Worm (Caenorhabditis elegans): ENCODE measurements around the gene nucb-1.
A peak's percentile ranks its signal among the peaks of the same experiment; 100 is the strongest.

nucb-1 gene

DNA sequence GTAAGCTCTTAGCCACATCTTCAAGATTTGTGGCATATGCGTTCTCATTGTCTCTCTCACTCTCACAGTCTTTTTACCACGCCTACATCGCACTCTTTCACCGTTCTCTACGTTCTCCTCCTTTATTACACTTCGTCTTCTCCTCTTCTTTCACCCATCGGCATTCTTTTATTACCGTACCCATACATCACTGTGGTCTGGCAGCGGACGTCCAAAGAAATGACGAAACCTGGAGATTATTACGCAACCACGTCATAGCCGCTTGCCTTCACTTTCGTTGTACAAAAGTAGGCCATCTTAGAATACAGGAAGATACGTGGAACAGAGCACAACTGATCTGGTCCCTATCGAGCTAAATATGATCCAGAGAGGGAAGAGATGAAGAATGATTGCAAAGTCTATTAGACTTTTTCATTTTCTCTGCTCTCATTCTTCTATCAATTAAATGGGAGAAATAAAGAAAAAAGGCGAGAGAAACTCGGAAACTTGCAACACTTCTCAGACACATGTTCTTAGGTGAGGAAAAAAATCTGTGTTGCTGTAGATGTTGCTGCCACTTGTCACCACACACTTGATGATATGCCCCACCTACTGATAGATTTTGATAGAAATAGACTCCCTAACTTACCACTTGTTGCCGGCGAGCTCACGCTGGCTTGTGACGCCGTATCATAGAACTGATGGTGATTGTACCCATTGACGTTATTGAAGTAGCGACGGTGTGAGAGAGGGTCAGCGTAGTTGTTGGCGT lies 7.0 kb downstream of the nucb-1 start:
- TF ChIP-seq mbf-1 (tag; optimal IDR thresholded peaks at IDR 0.05) (no peak), nhr-77 (tag; optimal IDR thresholded peaks at IDR 0.05) (no peak), nhr-129 (tag; optimal IDR thresholded peaks at IDR 0.05) (peak; percentile 39), sma-9 (GFP tag; optimal IDR thresholded peaks at IDR 0.05) (peak; percentile 4), sma-9 (tag; optimal IDR thresholded peaks at IDR 0.05) (no peak), unc-62 (GFP tag; optimal IDR thresholded peaks at IDR 0.05) (no peak), fos-1 (tag; optimal IDR thresholded peaks at IDR 0.05) (peak; percentile 15)

DNA sequence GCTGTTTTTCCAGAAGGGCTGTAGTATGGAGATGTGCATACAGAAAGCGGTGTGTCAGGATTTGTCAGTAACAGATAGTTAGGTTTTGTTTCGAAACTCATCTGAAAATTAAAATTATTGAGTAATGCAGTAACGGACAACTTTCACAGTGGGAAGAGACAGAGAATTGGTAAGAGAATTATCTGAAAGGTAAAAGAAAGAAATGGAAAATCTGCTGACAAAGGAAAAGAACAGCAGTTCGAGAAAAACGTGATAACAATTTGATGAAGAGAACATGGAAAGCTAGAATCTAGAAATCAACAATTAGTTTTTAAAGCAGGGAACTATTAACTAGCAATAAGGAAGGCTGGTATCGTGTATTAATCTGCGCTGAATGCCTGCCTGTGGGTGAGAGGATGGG lies 7.8 kb downstream of the nucb-1 start, which contains the start of gene sex-1:
TSS of gene sex-1 (minus strand) at position 101 of the 400 bp plus-strand sequence.
- no peak for TF ChIP-seq lin-39 (tag; optimal IDR thresholded peaks at IDR 0.05)
- no peak for TF ChIP-seq nhr-237 (tag; optimal IDR thresholded peaks at IDR 0.05)
- no peak for TF ChIP-seq R02D3.7 (tag; optimal IDR thresholded peaks at IDR 0.05)
- TF ChIP-seq ztf-4 (tag; optimal IDR thresholded peaks at IDR 0.05): no peak
- no peak for TF ChIP-seq unc-62 (GFP tag; optimal IDR thresholded peaks at IDR 0.05)
- TF ChIP-seq zag-1 (tag; optimal IDR thresholded peaks at IDR 0.05): no peak
- no peak for TF ChIP-seq C34F6.9 (tag; optimal IDR thresholded peaks at IDR 0.05)
- TF ChIP-seq ceh-82 (tag; optimal IDR thresholded peaks at IDR 0.05): no peak
- TF ChIP-seq ztf-11 (tag; optimal IDR thresholded peaks at IDR 0.05): no peak
- TF ChIP-seq Y55F3AM.14 (GFP tag; optimal IDR thresholded peaks at IDR 0.05): no peak
- no peak for TF ChIP-seq elt-3 (tag; optimal IDR thresholded peaks at IDR 0.05)

DNA sequence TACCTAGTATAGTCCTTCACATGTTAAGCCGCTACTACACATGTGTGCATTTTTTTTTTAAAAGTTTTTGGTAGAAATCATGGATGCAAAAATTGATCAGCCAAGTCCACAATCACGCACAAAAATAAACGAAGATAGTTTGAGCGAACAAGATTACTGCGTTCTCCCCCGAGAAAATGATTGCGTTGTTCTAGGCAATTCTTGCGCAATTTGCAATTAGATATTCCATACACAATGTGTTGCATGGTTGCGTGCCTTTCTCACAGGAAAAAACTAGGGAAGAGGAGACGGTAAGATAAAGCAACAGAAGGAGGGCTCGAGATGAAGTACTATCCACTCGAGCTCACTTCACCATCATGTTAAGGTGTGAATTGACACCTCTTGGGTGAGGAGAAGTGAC lies 8.5 kb downstream of the nucb-1 start:
- TF ChIP-seq nhr-77 (tag; optimal IDR thresholded peaks at IDR 0.05) (no peak), nhr-12 (tag; optimal IDR thresholded peaks at IDR 0.05) (no peak), sma-3 (GFP tag; optimal IDR thresholded peaks at IDR 0.05) (no peak), elt-1 (tag; optimal IDR thresholded peaks at IDR 0.05) (no peak), ZK546.5 (tag; optimal IDR thresholded peaks at IDR 0.05) (no peak), peb-1 (tag; optimal IDR thresholded peaks at IDR 0.05) (no peak), nhr-237 (tag; optimal IDR thresholded peaks at IDR 0.05) (no peak), nhr-23 (tag; optimal IDR thresholded peaks at IDR 0.05) (no peak), mab-5 (tag; optimal IDR thresholded peaks at IDR 0.05) (no peak), alr-1 (tag; optimal IDR thresholded peaks at IDR 0.05) (no peak), lin-13 (GFP tag; optimal IDR thresholded peaks at IDR 0.05) (no peak), crh-2 (tag; optimal IDR thresholded peaks at IDR 0.05) (no peak), mdl-1 (tag; optimal IDR thresholded peaks at IDR 0.05) (no peak), blmp-1 (tag; optimal IDR thresholded peaks at IDR 0.05; ENCODE audit: insufficient read depth) (no peak), lin-11 (tag; optimal IDR thresholded peaks at IDR 0.05) (no peak)

DNA sequence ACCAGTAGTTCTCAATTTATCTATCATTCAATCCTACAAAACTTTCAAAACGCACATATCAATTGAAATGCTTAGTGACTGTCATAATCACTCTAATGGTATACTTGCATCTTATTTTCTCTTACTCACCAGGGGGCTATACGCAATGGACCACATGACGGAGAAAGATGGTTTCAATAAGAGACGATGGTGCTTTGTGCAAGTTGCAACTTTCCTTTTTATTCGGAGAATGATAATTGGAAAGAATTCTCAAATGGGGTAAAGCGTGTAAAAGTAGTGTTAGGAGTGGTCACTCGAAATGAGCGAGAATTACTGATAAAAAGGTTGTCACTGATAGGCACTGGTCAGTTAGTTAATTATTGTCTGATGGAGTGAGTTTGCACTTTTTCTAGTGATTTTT lies 11.0 kb downstream of the nucb-1 start:
- TF ChIP-seq unc-62 (GFP tag; optimal IDR thresholded peaks at IDR 0.05) (no peak), ztf-1 (GFP tag; conservative IDR thresholded peaks at IDR 0.05) (no peak), nhr-21 (tag; optimal IDR thresholded peaks at IDR 0.05) (no peak), ZK546.5 (tag; optimal IDR thresholded peaks at IDR 0.05) (no peak), nhr-10 (tag; optimal IDR thresholded peaks at IDR 0.05) (no peak), mab-5 (tag; optimal IDR thresholded peaks at IDR 0.05) (no peak), fos-1 (tag; optimal IDR thresholded peaks at IDR 0.05) (peak; percentile 2), sma-3 (GFP tag; optimal IDR thresholded peaks at IDR 0.05) (no peak)

DNA sequence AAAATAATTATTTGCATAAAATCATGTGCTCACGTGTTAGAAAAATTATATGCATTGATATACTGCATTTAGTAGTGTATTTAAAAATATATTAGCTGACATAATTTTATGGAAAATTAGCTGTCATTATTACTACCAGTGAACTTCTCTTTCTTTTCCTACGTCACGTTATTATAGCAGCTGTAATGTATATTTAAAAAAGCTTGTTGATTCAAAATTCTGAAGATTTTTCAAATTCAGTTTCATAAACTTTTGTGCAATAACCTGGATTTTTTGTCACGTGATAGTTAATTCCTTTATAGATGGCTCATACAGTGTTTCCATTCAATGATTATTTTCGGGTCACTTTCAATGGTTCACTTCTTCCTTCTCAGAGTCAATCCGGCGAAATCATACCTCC lies 15.0 kb downstream of the nucb-1 start, which contains the start of gene F44A6.3:
TSS of gene F44A6.3 (plus strand) at position 301 of the 400 bp plus-strand sequence.
- TF ChIP-seq sma-3 (GFP tag; optimal IDR thresholded peaks at IDR 0.05): no peak
- TF ChIP-seq nhr-21 (tag; optimal IDR thresholded peaks at IDR 0.05): no peak
- no peak for TF ChIP-seq unc-55 (GFP tag; optimal IDR thresholded peaks at IDR 0.05)
- TF ChIP-seq nhr-25 (tag; optimal IDR thresholded peaks at IDR 0.05): no peak
- TF ChIP-seq sem-4 (tag; optimal IDR thresholded peaks at IDR 0.05): no peak
- no peak for TF ChIP-seq ama-1 (optimal IDR thresholded peaks at IDR 0.05)
- TF ChIP-seq ztf-1 (GFP tag; conservative IDR thresholded peaks at IDR 0.05): no peak
